Fruit fly (Drosophila melanogaster) whole organism, embryonic: ENCODE data around the gene CG10086.

Experiments
- Ada2b ChIP-seq: fragments of 200-800 bp; sonication (Bioruptor generic); IDR thresholded peaks from 2 replicates; pipeline ENCODE4 v1.3.6; 2022; ENCODE audit warnings: missing biosample characterization, missing genetic modification characterization
- Adf1 ChIP-seq: fragments of 200-800 bp; sonication (Bioruptor generic); IDR thresholded peaks from 2 replicates; pipeline ENCODE4 v1.3.6; 2022; ENCODE audit warnings: missing biosample characterization, missing genetic modification characterization
- BEAF-32 ChIP-seq: fragments of 200-800 bp; sonication (Bioruptor generic); optimal IDR thresholded peaks from 3 replicates; lab custom pipeline; 2017; ENCODE audit warnings: missing biosample characterization, missing genetic modification characterization, mild to moderate bottlenecking, moderate library complexity, missing genetic modification reagents
- CG10431 ChIP-seq: fragments of 200-800 bp; sonication (Bioruptor generic); optimal IDR thresholded peaks from 3 replicates; lab custom pipeline; 2018; ENCODE audit warnings: missing biosample characterization, mild to moderate bottlenecking, missing genetic modification characterization
- CG10565 ChIP-seq: fragments of 200-800 bp; sonication (Bioruptor generic); optimal IDR thresholded peaks from 3 replicates; lab custom pipeline; 2016; ENCODE audit warnings: missing biosample characterization, mild to moderate bottlenecking, missing genetic modification characterization
- CG10979 ChIP-seq: fragments of 200-800 bp; sonication (Bioruptor generic); optimal IDR thresholded peaks from 2 replicates; lab custom pipeline; 2018; ENCODE audit warnings: missing biosample characterization, mild to moderate bottlenecking, missing genetic modification characterization, moderate library complexity
- CG11247 ChIP-seq: fragments of 200-800 bp; sonication (Bioruptor generic); IDR thresholded peaks from 2 replicates; pipeline ENCODE4 v1.3.6; 2022; ENCODE audit warnings: missing biosample characterization, missing genetic modification characterization
- CG11398 ChIP-seq: fragments of 200-800 bp; sonication (Bioruptor generic); optimal IDR thresholded peaks from 2 replicates; lab custom pipeline; 2016; ENCODE audit warnings: missing biosample characterization, missing genetic modification characterization
- CG11504 ChIP-seq: fragments of 200-800 bp; sonication (Bioruptor generic); optimal IDR thresholded peaks from 3 replicates; lab custom pipeline; 2019; ENCODE audit warnings: missing biosample characterization, mild to moderate bottlenecking, missing genetic modification characterization, moderate library complexity
- CG11560 ChIP-seq: fragments of 200-800 bp; sonication (Bioruptor generic); IDR thresholded peaks from 3 replicates; pipeline ENCODE4 v1.3.6; 2022; ENCODE audit warnings: missing biosample characterization, missing genetic modification characterization
- CG12071 ChIP-seq: fragments of 200-800 bp; sonication (Bioruptor generic); optimal IDR thresholded peaks from 3 replicates; lab custom pipeline; 2018; ENCODE audit warnings: missing biosample characterization, mild to moderate bottlenecking, missing genetic modification characterization
- CG12391 ChIP-seq: fragments of 200-800 bp; sonication (Bioruptor generic); optimal IDR thresholded peaks from 3 replicates; lab custom pipeline; 2018; ENCODE audit warnings: missing biosample characterization, mild to moderate bottlenecking, missing genetic modification characterization, moderate library complexity
- CG12744 ChIP-seq: fragments of 200-800 bp; sonication (Bioruptor generic); optimal IDR thresholded peaks from 2 replicates; lab custom pipeline; 2016; ENCODE audit warnings: missing biosample characterization, missing genetic modification characterization
- CG12942 ChIP-seq: fragments of 200-800 bp; sonication (Bioruptor generic); optimal IDR thresholded peaks from 3 replicates; lab custom pipeline; 2016; ENCODE audit warnings: missing biosample characterization, missing genetic modification characterization
- CG13296 ChIP-seq: fragments of 200-800 bp; sonication (Bioruptor generic); optimal IDR thresholded peaks from 3 replicates; lab custom pipeline; 2018; ENCODE audit warnings: missing biosample characterization, mild to moderate bottlenecking, missing genetic modification characterization
- CG15269 ChIP-seq: fragments of 200-800 bp; sonication (Bioruptor generic); optimal IDR thresholded peaks from 2 replicates; lab custom pipeline; 2018; ENCODE audit warnings: missing biosample characterization, mild to moderate bottlenecking, missing genetic modification characterization, moderate library complexity
- CG15601 ChIP-seq: fragments of 200-800 bp; sonication (Bioruptor generic); optimal IDR thresholded peaks from 3 replicates; lab custom pipeline; 2019; ENCODE audit warnings: missing biosample characterization, mild to moderate bottlenecking, missing genetic modification characterization, moderate library complexity
- CG15696 ChIP-seq: fragments of 200-800 bp; sonication (Bioruptor generic); optimal IDR thresholded peaks from 2 replicates; lab custom pipeline; 2019; ENCODE audit warnings: missing biosample characterization, mild to moderate bottlenecking, missing genetic modification characterization, moderate library complexity
- CG18262 ChIP-seq: fragments of 200-800 bp; optimal IDR thresholded peaks from 3 replicates; lab custom pipeline; 2019; ENCODE audit warnings: missing biosample characterization, mild to moderate bottlenecking, missing genetic modification characterization, moderate library complexity
- CG2116 ChIP-seq: fragments of 200-800 bp; sonication (Bioruptor generic); optimal IDR thresholded peaks from 3 replicates; lab custom pipeline; 2018; ENCODE audit warnings: missing biosample characterization, mild to moderate bottlenecking, missing genetic modification characterization
- CG2199 ChIP-seq: fragments of 200-800 bp; sonication (Bioruptor generic); IDR thresholded peaks from 3 replicates; pipeline ENCODE4 v1.3.6; 2022; ENCODE audit warnings: missing biosample characterization, missing genetic modification characterization
- CG30403 ChIP-seq: fragments of 200-800 bp; sonication (Bioruptor generic); optimal IDR thresholded peaks from 3 replicates; lab custom pipeline; 2016; ENCODE audit warnings: missing biosample characterization, missing genetic modification characterization
- CG31441 ChIP-seq: fragments of 200-800 bp; sonication (Bioruptor generic); IDR thresholded peaks from 2 replicates; pipeline ENCODE4 v1.3.6; 2022; ENCODE audit warnings: missing biosample characterization, missing genetic modification characterization
- CG3281 ChIP-seq: fragments of 200-800 bp; sonication (Bioruptor generic); optimal IDR thresholded peaks from 3 replicates; lab custom pipeline; 2017; ENCODE audit warnings: missing biosample characterization, mild to moderate bottlenecking, missing genetic modification characterization
- CG4360 ChIP-seq: fragments of 200-800 bp; sonication (Bioruptor generic); IDR thresholded peaks from 2 replicates; pipeline ENCODE4 v1.3.6; 2022; ENCODE audit warnings: missing biosample characterization, missing genetic modification characterization
- CG5245 ChIP-seq: fragments of 200-800 bp; sonication (Bioruptor generic); optimal IDR thresholded peaks from 3 replicates; lab custom pipeline; 2016; ENCODE audit warnings: missing biosample characterization, missing genetic modification characterization
- CG6689 ChIP-seq: fragments of 200-800 bp; sonication (Bioruptor generic); IDR thresholded peaks from 2 replicates; pipeline ENCODE4 v1.3.6; 2022; ENCODE audit warnings: missing biosample characterization, missing genetic modification characterization
- CG7963 ChIP-seq: fragments of 200-800 bp; sonication (Bioruptor generic); IDR thresholded peaks from 3 replicates; pipeline ENCODE4 v1.3.6; 2022; ENCODE audit warnings: missing biosample characterization, missing genetic modification characterization; ENCODE audit not compliant: partially characterized antibody
- Camta ChIP-seq: fragments of 200-800 bp; sonication (Bioruptor generic); optimal IDR thresholded peaks from 2 replicates; lab custom pipeline; 2016; ENCODE audit warnings: missing biosample characterization, missing genetic modification characterization
- D ChIP-seq, 2 experiments: fragments of 200-800 bp in 1 of 2; fragments of >200 bp in 1 of 2; sonication (Bioruptor generic) in 1 of 2; optimal IDR thresholded peaks; 2 replicates in 1 of 2; 3 replicates in 1 of 2; lab custom pipeline; 2017; ENCODE audit warnings: mild to moderate bottlenecking in 1 of 2, missing biosample characterization in 1 of 2, missing genetic modification characterization in 1 of 2, missing genetic modification reagents in 1 of 2
- Drgx ChIP-seq: fragments of 200-800 bp; sonication (Bioruptor generic); IDR thresholded peaks from 2 replicates; pipeline ENCODE4 v1.3.6; 2022; ENCODE audit warnings: missing biosample characterization, missing genetic modification characterization
- E2f2 ChIP-seq: fragments of 200-800 bp; sonication (Bioruptor generic); IDR thresholded peaks from 2 replicates; pipeline ENCODE4 v1.3.6; 2022; ENCODE audit warnings: missing biosample characterization, missing genetic modification characterization
- Elba2 ChIP-seq: fragments of 200-800 bp; sonication (Bioruptor generic); optimal IDR thresholded peaks from 3 replicates; lab custom pipeline; 2016; ENCODE audit warnings: missing biosample characterization, missing genetic modification characterization
- Fer1 ChIP-seq: fragments of 200-800 bp; sonication (Bioruptor generic); optimal IDR thresholded peaks from 2 replicates; lab custom pipeline; 2017; ENCODE audit warnings: missing biosample characterization, mild to moderate bottlenecking, missing genetic modification characterization
- Gsc ChIP-seq: fragments of 200-800 bp; sonication (Bioruptor generic); IDR thresholded peaks from 2 replicates; pipeline ENCODE4 v1.3.6; 2022; ENCODE audit warnings: missing biosample characterization, missing genetic modification characterization
- Jarid2 ChIP-seq: fragments of 200-800 bp; sonication (Bioruptor generic); optimal IDR thresholded peaks from 3 replicates; lab custom pipeline; 2017; ENCODE audit warnings: mild to moderate bottlenecking, missing biosample characterization, missing genetic modification reagents, missing genetic modification characterization
- Opbp ChIP-seq: fragments of 200-800 bp; sonication (Bioruptor generic); IDR thresholded peaks from 3 replicates; pipeline ENCODE4 v1.3.6; 2022; ENCODE audit warnings: missing biosample characterization, missing genetic modification characterization; ENCODE audit not compliant: partially characterized antibody
- Sox102F ChIP-seq: fragments of 200-800 bp; sonication (Bioruptor generic); optimal IDR thresholded peaks from 2 replicates; lab custom pipeline; 2018; ENCODE audit warnings: missing biosample characterization, mild to moderate bottlenecking, missing genetic modification characterization, moderate library complexity
- Trl ChIP-seq, 3 experiments: fragments of >200 bp in 2 of 3; fragments of 200-800 bp in 1 of 3; sonication (Bioruptor generic) in 1 of 3; optimal IDR thresholded peaks; 2 replicates in 1 of 3; 3 replicates in 2 of 3; lab custom pipeline; 2016 to 2017; ENCODE audit warnings: missing biosample characterization in 1 of 3, missing genetic modification characterization in 1 of 3
- Usf ChIP-seq: fragments of 200-800 bp; sonication (Bioruptor generic); optimal IDR thresholded peaks from 2 replicates; lab custom pipeline; 2017; ENCODE audit warnings: missing genotype, missing biosample characterization, missing genetic modification characterization
- croc ChIP-seq: fragments of 200-800 bp; sonication (Bioruptor generic); conservative IDR thresholded peaks from 3 replicates; pipeline ENCODE4 v1.3.6; 2022; ENCODE audit warnings: missing biosample characterization, missing genetic modification characterization
- ftz-f1 ChIP-seq: fragments of 200-800 bp; sonication (Bioruptor generic); optimal IDR thresholded peaks from 2 replicates; lab custom pipeline; 2016; ENCODE audit warnings: missing biosample characterization, missing genetic modification characterization
- gce ChIP-seq: fragments of 200-800 bp; sonication (Bioruptor generic); IDR thresholded peaks from 3 replicates; pipeline ENCODE4 v1.3.6; 2022; ENCODE audit warnings: missing biosample characterization, missing genetic modification characterization
- gfzf ChIP-seq: fragments of 200-800 bp; sonication (Bioruptor generic); optimal IDR thresholded peaks from 2 replicates; lab custom pipeline; 2016; ENCODE audit warnings: missing biosample characterization, mild to moderate bottlenecking, missing genetic modification characterization, moderate library complexity
- gro ChIP-seq: fragments of 200-800 bp; sonication (Bioruptor generic); optimal IDR thresholded peaks from 2 replicates; lab custom pipeline; 2016; ENCODE audit warnings: missing biosample characterization, missing genetic modification characterization
- inv ChIP-seq: fragments of 200-800 bp; sonication (Bioruptor generic); IDR thresholded peaks from 2 replicates; pipeline ENCODE4 v1.3.6; 2022; ENCODE audit warnings: missing biosample characterization, missing genetic modification characterization; ENCODE audit not compliant: partially characterized antibody
- knrl ChIP-seq: fragments of 200-800 bp; sonication (Bioruptor generic); IDR thresholded peaks from 3 replicates; pipeline ENCODE4 v1.3.6; 2022; ENCODE audit warnings: missing biosample characterization, missing genetic modification characterization; ENCODE audit not compliant: partially characterized antibody
- pita ChIP-seq: fragments of 200-800 bp; sonication (Bioruptor generic); optimal IDR thresholded peaks from 2 replicates; lab custom pipeline; 2017; ENCODE audit warnings: missing biosample characterization, mild to moderate bottlenecking, missing genetic modification characterization
- sens ChIP-seq: fragments of 200-800 bp; sonication (Bioruptor generic); peaks from one replicate; lab custom pipeline; 2016; ENCODE audit warnings: missing biosample characterization, missing genetic modification characterization
- zen2 ChIP-seq: fragments of 200-800 bp; sonication (Bioruptor generic); IDR thresholded peaks from 3 replicates; pipeline ENCODE4 v1.3.6; 2022; ENCODE audit warnings: missing biosample characterization, missing genetic modification characterization; ENCODE audit not compliant: partially characterized antibody

The CG10086 gene

DNA sequence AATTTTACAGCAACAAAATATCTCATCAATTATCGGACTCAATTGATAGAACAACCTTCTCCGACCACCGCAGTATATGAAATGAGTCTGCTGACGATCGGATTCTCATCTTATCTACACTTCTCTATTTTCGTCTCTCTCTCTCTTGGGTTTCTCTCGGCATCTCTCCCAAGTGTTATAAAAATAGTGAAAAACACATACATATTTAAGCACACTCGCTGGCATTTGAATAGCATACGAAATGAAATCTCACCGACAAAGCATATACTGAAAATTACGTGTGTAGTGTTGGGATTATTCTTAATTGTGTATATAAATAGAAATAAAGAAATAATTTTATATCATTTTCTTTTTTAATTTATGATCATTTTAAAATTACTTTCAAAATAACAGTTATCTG, 40.4 kb upstream of the CG10086 start, which contains the start of gene pyd3 (continued):
- TF ChIP-seq Usf = no peak
- TF ChIP-seq gro (GFP tag; lab: Kevin White, UChicago) = no peak
- TF ChIP-seq CG31441 (GFP tag; lab: Robert Waterston, UW) = peak; percentile 46; the same call in 1 of the 2 replicates
- no peak for TF ChIP-seq CG10979 (tag; lab: Kevin White, UChicago)
- no peak for TF ChIP-seq Fer1 (GFP tag; lab: Kevin White, UChicago)
- TF ChIP-seq Elba2 = no peak
- peak; percentile 16 for TF ChIP-seq CG15269
- TF ChIP-seq CG12744 (GFP tag; lab: Kevin White, UChicago) = no peak
- TF ChIP-seq pita (GFP tag; lab: Kevin White, UChicago) = no peak
- TF ChIP-seq CG10565 (GFP tag; lab: Kevin White, UChicago) = no peak
- TF ChIP-seq zen2 (GFP tag; lab: Robert Waterston, UW) = no peak
- no peak for TF ChIP-seq croc (GFP tag; lab: Robert Waterston, UW)
- TF ChIP-seq CG10431 (GFP tag; lab: Kevin White, UChicago) = no peak
- TF ChIP-seq CG5245 = no peak
- no peak for TF ChIP-seq CG2199
- TF ChIP-seq CG3281 (GFP tag; lab: Kevin White, UChicago) = no peak
- TF ChIP-seq CG15601 = no peak
- no peak for TF ChIP-seq gce (GFP tag; lab: Robert Waterston, UW)
- no peak for TF ChIP-seq D (optimal IDR thresholded peaks at IDR 0.05; lab: Kevin White, UChicago)
- no peak for TF ChIP-seq D (GFP tag; optimal IDR thresholded peaks at IDR 0.05; lab: Kevin White, UChicago)
- TF ChIP-seq knrl (GFP tag; lab: Robert Waterston, UW) = no peak
- TF ChIP-seq CG11504 (tag; lab: Kevin White, UChicago) = peak; percentile 18
- peak; percentile 70 to 73 for TF ChIP-seq Trl (optimal IDR thresholded peaks at IDR 0.05; lab: Kevin White, UChicago)
- TF ChIP-seq Trl (GFP tag; optimal IDR thresholded peaks at IDR 0.05; lab: Kevin White, UChicago) = no peak
- TF ChIP-seq CG11398 (GFP tag; lab: Kevin White, UChicago) = no peak
- no peak for TF ChIP-seq CG7963 (GFP tag; lab: Robert Waterston, UW)
- 0 out of 2 replicates have a peak, but pooled peaks have one; percentile 26 for TF ChIP-seq CG6689 (GFP tag; lab: Robert Waterston, UW)
- peak; percentile 49 for TF ChIP-seq Jarid2
- TF ChIP-seq Camta (GFP tag; lab: Kevin White, UChicago) = no peak
- no peak for TF ChIP-seq E2f2
- TF ChIP-seq CG12071 (GFP tag; lab: Kevin White, UChicago) = no peak
- no peak for TF ChIP-seq CG4360
- no peak for TF ChIP-seq inv (GFP tag; lab: Robert Waterston, UW)
- no peak for TF ChIP-seq Adf1 (GFP tag; lab: Robert Waterston, UW)
- TF ChIP-seq Gsc = no peak
- no peak for TF ChIP-seq Drgx
- peak; percentile 29 for TF ChIP-seq Sox102F (GFP tag; lab: Kevin White, UChicago)
- no peak for TF ChIP-seq CG11247
- peak; percentile 47 for TF ChIP-seq sens
- no peak for TF ChIP-seq CG18262 (tag; lab: Kevin White, UChicago)
- TF ChIP-seq CG13296 (GFP tag; lab: Kevin White, UChicago) = no peak
- TF ChIP-seq BEAF-32 (GFP tag; lab: Kevin White, UChicago) = no peak
- no peak for TF ChIP-seq CG15696 (tag; lab: Kevin White, UChicago)
- no peak for TF ChIP-seq ftz-f1 (GFP tag; lab: Kevin White, UChicago)
- TF ChIP-seq Opbp (GFP tag; lab: Robert Waterston, UW) = no peak
- no peak for TF ChIP-seq CG11560 (tag; lab: Robert Waterston, UW)
- TF ChIP-seq CG30403 (GFP tag; lab: Kevin White, UChicago) = no peak
- peak; percentile 16; the same call in 1 of the 2 replicates for TF ChIP-seq Ada2b (GFP tag; lab: Robert Waterston, UW)
- no peak for TF ChIP-seq CG12391 (tag; lab: Kevin White, UChicago)
- no peak for TF ChIP-seq CG2116
- no peak for TF ChIP-seq gfzf
- TF ChIP-seq CG12942 (GFP tag; lab: Kevin White, UChicago) = no peak
